Worm (Caenorhabditis elegans) whole organism, L3 larva: Measurements from ENCODE around the gene egl-9.

ENCODE experiments used
- R02D3.7 ChIP-seq: fragments of 150-350 bp; optimal IDR thresholded peaks from 2 replicates; lab custom pipeline; 2014; ENCODE audit warnings: missing biosample characterization, missing genetic modification characterization
- ZK546.5 ChIP-seq: sonication (generic microtip); optimal IDR thresholded peaks from 2 replicates; lab custom pipeline; 2017; ENCODE audit warnings: missing biosample characterization, missing genetic modification characterization
- ceh-28 ChIP-seq: fragments of 150-350 bp; optimal IDR thresholded peaks from 2 replicates; lab custom pipeline; 2014; ENCODE audit warnings: missing biosample characterization, missing genetic modification reagents, missing genetic modification characterization
- ceh-82 ChIP-seq: fragments of 150-350 bp; optimal IDR thresholded peaks from 2 replicates; lab custom pipeline; 2014; ENCODE audit warnings: missing biosample characterization, missing genetic modification characterization
- daf-12 ChIP-seq: fragments of 150-350 bp; optimal IDR thresholded peaks from 2 replicates; lab custom pipeline; 2014; ENCODE audit warnings: missing biosample characterization, missing genetic modification reagents, missing genetic modification characterization
- egl-27 ChIP-seq: sonication (generic microtip); optimal IDR thresholded peaks from 4 replicates; lab custom pipeline; 2017; ENCODE audit warnings: missing biosample characterization, missing genetic modification reagents, missing genetic modification characterization
- elt-1 ChIP-seq: fragments of 150-350 bp; optimal IDR thresholded peaks from 2 replicates; lab custom pipeline; 2014; ENCODE audit warnings: missing biosample characterization, missing genetic modification characterization
- elt-2 ChIP-seq: sonication (generic microtip); optimal IDR thresholded peaks from 2 replicates; lab custom pipeline; 2016; ENCODE audit warnings: missing genetic modification reagents, mild to moderate bottlenecking, missing genetic modification characterization, missing compliant biosample characterization
- elt-3 ChIP-seq, 3 experiments: fragments of 150-350 bp in 1 of 3; sonication (generic microtip) in 2 of 3; optimal IDR thresholded peaks; 2 replicates in 2 of 3; 4 replicates in 1 of 3; lab custom pipeline; 2014 to 2017; ENCODE audit warnings: missing biosample characterization in 3 of 3, missing genetic modification characterization in 3 of 3
- fkh-10 ChIP-seq: sonication (generic microtip); optimal IDR thresholded peaks from 2 replicates; lab custom pipeline; 2017; ENCODE audit warnings: missing biosample characterization, missing genetic modification reagents, missing genetic modification characterization
- fos-1 ChIP-seq: fragments of 150-350 bp; optimal IDR thresholded peaks from 2 replicates; lab custom pipeline; 2014; ENCODE audit warnings: missing biosample characterization, missing genetic modification characterization
- hmg-11 ChIP-seq: sonication (generic microtip); optimal IDR thresholded peaks from 2 replicates; lab custom pipeline; 2016; ENCODE audit warnings: missing genetic modification characterization, missing compliant biosample characterization
- lin-15B ChIP-seq: fragments of 150-350 bp; optimal IDR thresholded peaks from 2 replicates; lab custom pipeline; 2014; ENCODE audit warnings: missing biosample characterization, missing genetic modification characterization
- lin-39 ChIP-seq: fragments of 150-350 bp; optimal IDR thresholded peaks from 2 replicates; lab custom pipeline; 2018; ENCODE audit warnings: missing biosample characterization, missing genetic modification reagents, missing genetic modification characterization
- lsy-12 ChIP-seq: sonication (generic microtip); optimal IDR thresholded peaks from 2 replicates; lab custom pipeline; 2016; ENCODE audit warnings: mild to moderate bottlenecking, missing genetic modification characterization, missing compliant biosample characterization
- mdl-1 ChIP-seq: fragments of 150-350 bp; optimal IDR thresholded peaks from 2 replicates; lab custom pipeline; 2014; ENCODE audit warnings: missing biosample characterization, missing genetic modification characterization
- mml-1 ChIP-seq: fragments of 150-350 bp; sonication (generic microtip); optimal IDR thresholded peaks from 3 replicates; lab custom pipeline; 2014; ENCODE audit warnings: missing biosample characterization, missing genetic modification characterization
- nfya-1 ChIP-seq: sonication (generic microtip); optimal IDR thresholded peaks from 2 replicates; lab custom pipeline; 2017; ENCODE audit warnings: missing genetic modification characterization, mild to moderate bottlenecking, missing compliant biosample characterization, antibody characterized with exemption, moderate library complexity; ENCODE audit not compliant: insufficient read depth
- nhr-237 ChIP-seq: fragments of 150-350 bp; optimal IDR thresholded peaks from 2 replicates; lab custom pipeline; 2014; ENCODE audit warnings: missing biosample characterization, missing genetic modification characterization
- nhr-25 ChIP-seq: sonication (generic microtip); optimal IDR thresholded peaks from 2 replicates; lab custom pipeline; 2017; ENCODE audit warnings: missing biosample characterization, missing genetic modification characterization
- nhr-43 ChIP-seq: sonication (generic microtip); optimal IDR thresholded peaks from 2 replicates; lab custom pipeline; 2016; ENCODE audit warnings: mild to moderate bottlenecking, missing genetic modification characterization, missing compliant biosample characterization; ENCODE audit not compliant: poor library complexity, severe bottlenecking
- nhr-67 ChIP-seq: fragments of 150-350 bp; optimal IDR thresholded peaks from 2 replicates; lab custom pipeline; 2014; ENCODE audit warnings: missing biosample characterization, missing genetic modification characterization
- nhr-76 ChIP-seq: fragments of 150-350 bp; sonication (generic microtip); optimal IDR thresholded peaks from 5 replicates; lab custom pipeline; 2014; ENCODE audit warnings: missing biosample characterization, missing genetic modification characterization
- nhr-77 ChIP-seq: fragments of 150-350 bp; optimal IDR thresholded peaks from 2 replicates; lab custom pipeline; 2014; ENCODE audit warnings: missing biosample characterization, missing genetic modification characterization
- pha-4 ChIP-seq: fragments of 150-350 bp; optimal IDR thresholded peaks from 2 replicates; lab custom pipeline; 2014; ENCODE audit warnings: missing biosample characterization, missing genetic modification reagents, missing genetic modification characterization
- pqm-1 ChIP-seq: fragments of 150-350 bp; optimal IDR thresholded peaks from 2 replicates; lab custom pipeline; 2017; ENCODE audit warnings: missing biosample characterization, missing genetic modification characterization, inconsistent platforms
- sea-2 ChIP-seq: fragments of 150-350 bp; sonication (generic microtip); optimal IDR thresholded peaks from 4 replicates; lab custom pipeline; 2014; ENCODE audit warnings: missing biosample characterization, missing genetic modification reagents, missing genetic modification characterization
- skn-1 ChIP-seq: fragments of 150-350 bp; optimal IDR thresholded peaks from 2 replicates; lab custom pipeline; 2014; ENCODE audit warnings: missing biosample characterization, missing genetic modification characterization
- tbx-2 ChIP-seq: sonication (generic microtip); optimal IDR thresholded peaks from 2 replicates; lab custom pipeline; 2016; ENCODE audit warnings: mild to moderate bottlenecking, missing genetic modification characterization, missing compliant biosample characterization
- unc-39 ChIP-seq: sonication (generic microtip); optimal IDR thresholded peaks from 4 replicates; lab custom pipeline; 2017; ENCODE audit warnings: missing biosample characterization, missing genetic modification characterization
- unc-62 ChIP-seq: fragments of 150-350 bp; sonication (generic microtip); optimal IDR thresholded peaks from 4 replicates; lab custom pipeline; 2014; ENCODE audit warnings: missing biosample characterization, missing genetic modification reagents, missing genetic modification characterization
- zag-1 ChIP-seq: fragments of 150-350 bp; optimal IDR thresholded peaks from 2 replicates; lab custom pipeline; 2014; ENCODE audit warnings: missing biosample characterization, missing genetic modification characterization
- ztf-11 ChIP-seq: fragments of 150-350 bp; optimal IDR thresholded peaks from 2 replicates; lab custom pipeline; 2014; ENCODE audit warnings: missing biosample characterization, missing genetic modification characterization
- ztf-4 ChIP-seq: fragments of 150-350 bp; optimal IDR thresholded peaks from 2 replicates; lab custom pipeline; 2014; ENCODE audit warnings: missing biosample characterization, missing genetic modification characterization

The egl-9 gene

ce11 chrV:10441135-10442024 is 26.9 kb upstream of the egl-9 start, which contains the start of gene pap-1:
TSS of gene pap-1 (plus strand) at chrV:10441974.
- TF ChIP-seq elt-2 (peak; percentile 21), lin-39 (tag; lab: Kevin White, UChicago) (no peak), pha-4 (peak; percentile 3), mdl-1 (no peak), lin-15B (peak; percentile 1), ceh-28 (tag; lab: Kevin White, UChicago) (peak; percentile 76), nfya-1 (tag; lab: Kevin White, UChicago) (peak; percentile 49), hmg-11 (tag; lab: Kevin White, UChicago) (peak; percentile 60), nhr-43 (peak; percentile 15)

- TF ChIP-seq pqm-1 (no peak), nfya-1 (tag; lab: Kevin White, UChicago) (peak; percentile 32), R02D3.7 (tag; lab: Kevin White, UChicago) (no peak)
Observed at ce11 chrV:10453466-10453865, 14.9 kb upstream of the egl-9 start, which contains the start of gene Y32F6A.5. TSS of gene Y32F6A.5 (minus strand) at chrV:10453605.

- TF ChIP-seq ztf-4 (tag; lab: Kevin White, UChicago) (no peak), tbx-2 (no peak), egl-27 (tag; lab: Kevin White, UChicago) (no peak), unc-39 (tag; lab: Kevin White, UChicago) (no peak), fos-1 (tag; lab: Kevin White, UChicago) (no peak), nhr-76 (tag; lab: Kevin White, UChicago) (no peak), hmg-11 (tag; lab: Kevin White, UChicago) (no peak), nfya-1 (tag; lab: Kevin White, UChicago) (no peak), R02D3.7 (tag; lab: Kevin White, UChicago) (no peak), pqm-1 (no peak), unc-62 (GFP tag; lab: Kevin White, UChicago) (no peak), mml-1 (tag; lab: Kevin White, UChicago) (no peak), nhr-237 (tag; lab: Kevin White, UChicago) (no peak), ceh-82 (tag; lab: Kevin White, UChicago) (no peak), zag-1 (no peak), fkh-10 (GFP tag; lab: Kevin White, UChicago) (no peak), lsy-12 (no peak), nhr-67 (tag; lab: Kevin White, UChicago) (no peak), nhr-77 (no peak)
Observed at ce11 chrV:10457247-10457646, 11.1 kb upstream of the egl-9 start, which contains the start of gene F22E12.1. TSS of gene F22E12.1 (minus strand) at chrV:10457347.

DNA sequence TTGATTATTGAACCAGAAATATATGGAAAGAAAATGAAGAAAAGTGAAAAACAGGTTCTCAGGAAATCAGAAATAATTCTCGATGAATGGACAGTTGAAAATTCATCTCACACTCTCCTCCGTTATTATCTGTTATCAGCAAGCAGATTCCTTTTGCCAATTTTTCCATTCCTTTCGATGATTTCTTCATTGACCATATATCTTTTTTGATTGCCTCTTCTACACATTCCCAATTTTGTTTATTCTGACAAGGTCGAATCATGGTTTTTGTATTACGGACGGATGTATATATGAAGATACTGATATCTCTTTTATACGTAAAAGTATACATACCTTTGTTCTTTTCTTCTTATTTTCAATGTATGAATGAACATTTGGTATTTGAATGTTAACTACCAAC is 7.6 kb upstream of the egl-9 start:
- no peak for TF ChIP-seq sea-2
- no peak for TF ChIP-seq fos-1 (tag; lab: Kevin White, UChicago)
- peak; percentile 34 for TF ChIP-seq nhr-43
- peak in 1 of 3 experiments; percentile 9 for TF ChIP-seq elt-3 (tag; optimal IDR thresholded peaks at IDR 0.05; lab: Kevin White, UChicago)
- no peak for TF ChIP-seq mdl-1
- TF ChIP-seq, all 47 proteins: peak for 2

DNA sequence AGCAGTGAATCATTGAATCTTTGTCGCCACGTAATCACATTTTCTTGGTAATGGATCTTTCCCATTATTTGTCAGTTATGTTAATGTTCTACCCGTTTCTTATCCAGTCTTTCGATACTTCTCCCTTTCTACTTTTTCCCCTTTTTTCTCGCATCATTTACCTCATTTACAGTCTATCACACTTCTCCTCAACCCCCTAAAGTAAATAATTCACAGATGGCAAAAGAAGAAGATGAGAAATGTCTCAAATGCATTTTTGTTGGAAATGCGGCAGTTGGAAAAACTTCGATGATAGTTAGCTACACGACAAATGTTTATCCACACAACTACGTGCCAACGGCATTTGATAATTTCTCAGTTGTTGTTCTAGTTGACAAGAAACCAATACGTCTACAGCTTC is 6.3 kb upstream of the egl-9 start, which contains the start of gene chw-1:
Gene chw-1 (plus strand): TSS at position 217 of the 400 bp plus-strand sequence.
- TF ChIP-seq nhr-43: no peak
- TF ChIP-seq pha-4: no peak
- TF ChIP-seq daf-12 (tag; lab: Kevin White, UChicago): no peak
- no peak for TF ChIP-seq ZK546.5 (tag; lab: Kevin White, UChicago)
- no peak for TF ChIP-seq ztf-11 (tag; lab: Kevin White, UChicago)
- TF ChIP-seq ztf-4 (tag; lab: Kevin White, UChicago): no peak
- no peak for TF ChIP-seq nhr-25
- TF ChIP-seq zag-1: no peak
- TF ChIP-seq sea-2: no peak
- no peak for TF ChIP-seq pqm-1
- no peak for TF ChIP-seq lin-15B
- no peak for TF ChIP-seq skn-1 (tag; lab: Kevin White, UChicago)
- TF ChIP-seq elt-1 (tag; lab: Kevin White, UChicago): no peak
- TF ChIP-seq tbx-2: no peak
- TF ChIP-seq nhr-237 (tag; lab: Kevin White, UChicago): no peak
- TF ChIP-seq, all 47 proteins: peak for 0
